Fruit fly (Drosophila melanogaster) whole organism, wandering third instar larva: ENCODE measurements around the gene CG7829.

Experiments used
- Abd-B ChIP-seq: fragments of >200 bp; optimal IDR thresholded peaks from 2 replicates; lab custom pipeline; 2017; ENCODE audit warnings: missing biosample characterization, missing genetic modification characterization
- CG9705 ChIP-seq: fragments of 200-800 bp; sonication (Bioruptor generic); optimal IDR thresholded peaks from 2 replicates; lab custom pipeline; 2018; ENCODE audit warnings: missing biosample characterization, mild to moderate bottlenecking, missing genetic modification characterization
- CrebA ChIP-seq: fragments of 200-800 bp; sonication (Bioruptor generic); optimal IDR thresholded peaks from 2 replicates; lab custom pipeline; 2016; ENCODE audit warnings: missing biosample characterization, mild to moderate bottlenecking, missing genetic modification characterization, borderline replicate concordance
- Dfd ChIP-seq: fragments of >200 bp; optimal IDR thresholded peaks from 2 replicates; lab custom pipeline; 2017; ENCODE audit warnings: missing biosample characterization, missing genetic modification characterization
- Dif ChIP-seq: fragments of 200-275, 200-300 bp; sonication (Bioruptor generic); optimal IDR thresholded peaks from 2 replicates; lab custom pipeline; 2018; ENCODE audit warnings: missing biosample characterization, missing genetic modification characterization; ENCODE audit not compliant: partially characterized antibody
- GATAd ChIP-seq: sonication (Bioruptor generic); optimal IDR thresholded peaks from 2 replicates; lab custom pipeline; 2016; ENCODE audit warnings: missing biosample characterization, missing genetic modification characterization
- HLH106 ChIP-seq: fragments of 200-800 bp; optimal IDR thresholded peaks from 3 replicates; lab custom pipeline; 2019; ENCODE audit warnings: missing biosample characterization, mild to moderate bottlenecking, missing genetic modification characterization, moderate library complexity
- Hnf4 ChIP-seq: fragments of 200-800 bp; sonication (Bioruptor generic); optimal IDR thresholded peaks from 2 replicates; lab custom pipeline; 2016; ENCODE audit warnings: missing biosample characterization, mild to moderate bottlenecking, missing genetic modification characterization
- Hr78 ChIP-seq: fragments of >200 bp; optimal IDR thresholded peaks from 2 replicates; lab custom pipeline; 2017; ENCODE audit warnings: missing biosample characterization, missing genetic modification characterization
- Hr83 ChIP-seq: fragments of 200-300 bp; sonication (Bioruptor generic); optimal IDR thresholded peaks from 2 replicates; lab custom pipeline; 2016; ENCODE audit warnings: missing biosample characterization, mild to moderate bottlenecking, missing genetic modification characterization, moderate library complexity; ENCODE audit not compliant: poor library complexity, severe bottlenecking
- Jra ChIP-seq: sonication (Bioruptor generic); optimal IDR thresholded peaks from 2 replicates; lab custom pipeline; 2016; ENCODE audit warnings: missing biosample characterization, missing genetic modification characterization
- Mio ChIP-seq: sonication (Bioruptor generic); optimal IDR thresholded peaks from 2 replicates; lab custom pipeline; 2016; ENCODE audit warnings: missing biosample characterization, missing genetic modification characterization
- Myc ChIP-seq: fragments of >200 bp; optimal IDR thresholded peaks from 2 replicates; lab custom pipeline; 2017
- N ChIP-seq: fragments of >200 bp; optimal IDR thresholded peaks from 2 replicates; lab custom pipeline; 2018; ENCODE audit warnings: missing biosample characterization, missing external identifiers, missing genetic modification characterization
- OdsH ChIP-seq: fragments of 200-800 bp; sonication (Bioruptor generic); optimal IDR thresholded peaks from 2 replicates; lab custom pipeline; 2016; ENCODE audit warnings: missing biosample characterization, mild to moderate bottlenecking, missing genetic modification characterization
- Rel ChIP-seq, 2 experiments: fragments of 200-800 bp; sonication (Bioruptor generic) in 1 of 2; optimal IDR thresholded peaks; 2 replicates in 1 of 2; 3 replicates in 1 of 2; lab custom pipeline; 2016 to 2019; ENCODE audit warnings: mild to moderate bottlenecking in 2 of 2, missing biosample characterization in 2 of 2, missing genetic modification characterization in 2 of 2, moderate library complexity in 1 of 2
- Sp1 ChIP-seq: fragments of 200-800 bp; sonication (Bioruptor generic); optimal IDR thresholded peaks from 3 replicates; lab custom pipeline; 2019; ENCODE audit warnings: missing biosample characterization, mild to moderate bottlenecking, missing genetic modification characterization, moderate library complexity
- Vsx2 ChIP-seq: fragments of 200-300, 225-300 bp; sonication (Bioruptor generic); optimal IDR thresholded peaks from 2 replicates; lab custom pipeline; 2018; ENCODE audit warnings: missing biosample characterization, missing genetic modification characterization; ENCODE audit not compliant: partially characterized antibody
- br ChIP-seq: fragments of 200-800 bp; sonication (Bioruptor generic); optimal IDR thresholded peaks from 2 replicates; lab custom pipeline; 2016; ENCODE audit warnings: missing biosample characterization, missing genetic modification characterization
- brk ChIP-seq: fragments of 200-800 bp; sonication (Bioruptor generic); optimal IDR thresholded peaks from 2 replicates; lab custom pipeline; 2016; ENCODE audit warnings: missing biosample characterization, mild to moderate bottlenecking, missing genetic modification characterization
- dl ChIP-seq, 2 experiments: fragments of 175-275, 200-275 bp in 1 of 2; fragments of 200-275 bp in 1 of 2; sonication (Bioruptor generic); optimal IDR thresholded peaks; lab custom pipeline; 2018; ENCODE audit warnings: mild to moderate bottlenecking in 2 of 2, missing biosample characterization in 2 of 2, missing genetic modification characterization in 2 of 2, moderate library complexity in 2 of 2; ENCODE audit not compliant: partially characterized antibody in 2 of 2, insufficient read depth in 1 of 2
- dmrt93B ChIP-seq: fragments of 200-800 bp; sonication (Bioruptor generic); optimal IDR thresholded peaks from 2 replicates; lab custom pipeline; 2018; ENCODE audit warnings: missing biosample characterization, mild to moderate bottlenecking, missing genetic modification characterization
- dsf ChIP-seq: sonication (Bioruptor generic); optimal IDR thresholded peaks from 2 replicates; lab custom pipeline; 2016; ENCODE audit warnings: missing biosample characterization, missing genetic modification characterization, borderline replicate concordance
- ey ChIP-seq: fragments of 200-800 bp; sonication (Bioruptor generic); optimal IDR thresholded peaks from 2 replicates; lab custom pipeline; 2016; ENCODE audit warnings: missing biosample characterization, missing genetic modification characterization
- foxo ChIP-seq, 2 experiments: fragments of 200-800 bp; sonication (Bioruptor generic); optimal IDR thresholded peaks; 2 replicates in 1 of 2; 3 replicates in 1 of 2; lab custom pipeline; 2016 to 2017; ENCODE audit warnings: missing biosample characterization in 2 of 2, missing genetic modification characterization in 2 of 2
- fru ChIP-seq: fragments of 200-800 bp; sonication (Bioruptor generic); optimal IDR thresholded peaks from 3 replicates; lab custom pipeline; 2016; ENCODE audit warnings: missing biosample characterization, mild to moderate bottlenecking, missing genetic modification characterization
- h ChIP-seq: fragments of 200-800 bp; sonication (Bioruptor generic); optimal IDR thresholded peaks from 3 replicates; lab custom pipeline; 2016; ENCODE audit warnings: missing biosample characterization, mild to moderate bottlenecking, missing genetic modification characterization
- lola ChIP-seq: fragments of >200 bp; optimal IDR thresholded peaks from 2 replicates; lab custom pipeline; 2017; ENCODE audit warnings: missing biosample characterization, missing genetic modification characterization
- pan ChIP-seq: fragments of >200 bp; optimal IDR thresholded peaks from 2 replicates; lab custom pipeline; 2017
- psq ChIP-seq: fragments of 200-800 bp; sonication (Bioruptor generic); optimal IDR thresholded peaks from 3 replicates; lab custom pipeline; 2017; ENCODE audit warnings: missing biosample characterization, mild to moderate bottlenecking, missing genetic modification characterization, moderate library complexity
- rgr ChIP-seq: fragments of 200-800 bp; sonication (Bioruptor generic); optimal IDR thresholded peaks from 3 replicates; lab custom pipeline; 2016; ENCODE audit warnings: missing biosample characterization, mild to moderate bottlenecking, missing genetic modification characterization
- sage ChIP-seq: fragments of 200-800 bp; sonication (Bioruptor generic); optimal IDR thresholded peaks from 2 replicates; lab custom pipeline; 2016; ENCODE audit warnings: missing biosample characterization, mild to moderate bottlenecking, missing genetic modification characterization
- sv ChIP-seq: fragments of 200-800 bp; sonication (Bioruptor generic); optimal IDR thresholded peaks from 3 replicates; lab custom pipeline; 2016; ENCODE audit warnings: missing biosample characterization, missing genetic modification characterization
- tai ChIP-seq: sonication (Bioruptor generic); optimal IDR thresholded peaks from 2 replicates; lab custom pipeline; 2016; ENCODE audit warnings: missing biosample characterization, missing genetic modification characterization
- woc ChIP-seq: sonication (Bioruptor generic); optimal IDR thresholded peaks from 2 replicates; lab custom pipeline; 2016; ENCODE audit warnings: missing biosample characterization, mild to moderate bottlenecking, missing genetic modification characterization

Gene CG7829

DNA sequence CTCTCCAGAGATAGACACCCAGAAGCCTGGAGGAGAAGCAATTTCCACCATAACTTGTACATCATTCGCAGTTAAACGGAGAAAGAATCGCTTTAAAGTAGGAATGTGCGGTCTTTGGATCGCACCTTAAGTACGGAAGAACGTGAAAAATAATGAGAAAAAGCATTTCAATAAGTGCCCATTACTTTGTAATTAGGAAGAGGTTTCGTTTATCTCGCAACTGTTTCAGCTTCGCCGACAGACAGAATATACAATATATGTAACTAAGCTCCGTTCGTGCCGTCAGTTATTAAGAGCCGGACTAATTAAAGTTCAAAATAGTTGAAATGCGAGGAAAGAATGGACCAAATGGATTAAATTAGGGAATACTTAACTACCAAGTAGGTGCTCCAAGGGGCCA, at the start of gene CG7829:
Gene CG7829 (minus strand): TSS at position 101 of the 400 bp plus-strand sequence.
- TF ChIP-seq Sp1 (no peak), HLH106 (tag; lab: Kevin White, UChicago) (no peak), Rel (GFP tag; optimal IDR thresholded peaks at IDR 0.05; lab: Kevin White, UChicago) (no peak), Rel (tag; optimal IDR thresholded peaks at IDR 0.05; lab: Kevin White, UChicago) (no peak)

DNA sequence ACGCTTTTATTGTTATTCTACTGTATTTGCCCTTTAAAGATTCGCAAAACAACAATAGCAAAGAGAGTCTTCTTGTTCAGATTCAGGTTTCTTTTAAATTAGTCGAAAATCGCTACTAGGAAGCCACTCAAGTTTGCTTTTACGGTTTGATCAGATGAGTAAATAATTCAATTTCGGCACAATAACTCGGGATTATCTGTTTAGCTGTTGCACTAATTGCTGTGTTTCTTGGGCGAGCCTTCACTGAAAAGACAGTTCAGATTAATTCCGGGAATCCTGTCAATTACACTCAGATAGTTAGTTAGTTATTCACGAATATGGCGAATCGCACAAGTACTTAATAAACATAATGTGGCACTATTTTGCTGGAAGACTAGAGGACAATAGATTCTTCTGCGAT, 49.1 kb upstream of the CG7829 start:
- TF ChIP-seq Hnf4 (GFP tag; lab: Kevin White, UChicago) (peak; percentile 5), Sp1 (peak; percentile 22), OdsH (GFP tag; lab: Kevin White, UChicago) (peak; percentile 41), rgr (peak; percentile 66), tai (no peak), Hr83 (GFP tag; lab: Kevin White, UChicago) (peak; percentile 69), foxo (GFP tag; optimal IDR thresholded peaks at IDR 0.05; lab: Kevin White, UChicago) (peak in 1 of 2 experiments; percentile 4), dl (GFP tag; optimal IDR thresholded peaks at IDR 0.05; lab: Kevin White, UChicago; ENCODE audit: insufficient read depth in 1 of 2, partially characterized antibody in 2 of 2) (no peak)

- TF ChIP-seq Mio, result no peak
- no peak for TF ChIP-seq Rel (GFP tag; optimal IDR thresholded peaks at IDR 0.05; lab: Kevin White, UChicago)
- no peak for TF ChIP-seq Rel (tag; optimal IDR thresholded peaks at IDR 0.05; lab: Kevin White, UChicago)
- no peak for TF ChIP-seq Jra (GFP tag; lab: Kevin White, UChicago)
- no peak for TF ChIP-seq lola
- TF ChIP-seq GATAd (GFP tag; lab: Kevin White, UChicago), result no peak
- TF ChIP-seq h, result no peak
- TF ChIP-seq brk (GFP tag; lab: Kevin White, UChicago), result no peak
- no peak for TF ChIP-seq Hr78
- no peak for TF ChIP-seq OdsH (GFP tag; lab: Kevin White, UChicago)
- no peak for TF ChIP-seq sage (GFP tag; lab: Kevin White, UChicago)
- no peak for TF ChIP-seq Abd-B (GFP tag; lab: Kevin White, UChicago)
- TF ChIP-seq pan (lab: Kevin White, UChicago), result no peak
- no peak for TF ChIP-seq Vsx2
- no peak for TF ChIP-seq N (GFP tag; lab: Kevin White, UChicago)
- no peak for TF ChIP-seq dmrt93B
- no peak for TF ChIP-seq dsf (GFP tag; lab: Kevin White, UChicago)
- no peak for TF ChIP-seq rgr
Observed at dm6 chr3R:29862795-29863194, 45.2 kb upstream of the CG7829 start.

dm6 chr3R:29861432-29862249, 44.1 kb upstream of the CG7829 start, which contains the start of the genes CG15514 and RpS8:
Gene CG15514, minus strand, starts transcription at chr3R:29861494.
Gene RpS8, plus strand, starts transcription at chr3R:29861582.
- peak; percentile 27 for TF ChIP-seq ey (GFP tag; lab: Kevin White, UChicago)
- TF ChIP-seq Dfd, result no peak
- no peak for TF ChIP-seq Rel (GFP tag; optimal IDR thresholded peaks at IDR 0.05; lab: Kevin White, UChicago)
- TF ChIP-seq Rel (tag; optimal IDR thresholded peaks at IDR 0.05; lab: Kevin White, UChicago), result peak; percentile 30
- no peak for TF ChIP-seq N (GFP tag; lab: Kevin White, UChicago)
- no peak for TF ChIP-seq sage (GFP tag; lab: Kevin White, UChicago)
- TF ChIP-seq OdsH (GFP tag; lab: Kevin White, UChicago), result peak; percentile 63
- peak; percentile 26 for TF ChIP-seq br
- peak; percentile 44 for TF ChIP-seq psq
- TF ChIP-seq rgr, result peak; percentile 64
- no peak for TF ChIP-seq fru (GFP tag; lab: Kevin White, UChicago)
- no peak for TF ChIP-seq Hnf4 (GFP tag; lab: Kevin White, UChicago)
- peak; percentile 61 for TF ChIP-seq Sp1
- TF ChIP-seq foxo (GFP tag; optimal IDR thresholded peaks at IDR 0.05; lab: Kevin White, UChicago), result peak in 1 of 2 experiments; percentile 60
- no peak for TF ChIP-seq Hr78
- TF ChIP-seq lola, result no peak
- TF ChIP-seq h, result peak; percentile 47
- TF ChIP-seq CG9705 (GFP tag; lab: Kevin White, UChicago), result peak; percentile 75
- no peak for TF ChIP-seq dsf (GFP tag; lab: Kevin White, UChicago)
- TF ChIP-seq Mio, result no peak
- TF ChIP-seq sv, result peak; percentile 26
- no peak for TF ChIP-seq pan (lab: Kevin White, UChicago)
- peak; percentile 76 for TF ChIP-seq Myc (lab: Kevin White, UChicago)
- no peak for TF ChIP-seq dl (GFP tag; optimal IDR thresholded peaks at IDR 0.05; lab: Kevin White, UChicago; ENCODE audit: insufficient read depth in 1 of 2, partially characterized antibody in 2 of 2)
- TF ChIP-seq CrebA (GFP tag; lab: Kevin White, UChicago), result no peak
- TF ChIP-seq Abd-B (GFP tag; lab: Kevin White, UChicago), result no peak
- no peak for TF ChIP-seq brk (GFP tag; lab: Kevin White, UChicago)
- no peak for TF ChIP-seq Jra (GFP tag; lab: Kevin White, UChicago)
- peak; percentile 58 for TF ChIP-seq HLH106 (tag; lab: Kevin White, UChicago)
- TF ChIP-seq Dif (GFP tag; lab: Kevin White, UChicago), result no peak
- TF ChIP-seq Vsx2, result no peak
- no peak for TF ChIP-seq tai
- no peak for TF ChIP-seq woc
- no peak for TF ChIP-seq GATAd (GFP tag; lab: Kevin White, UChicago)
